Fruit fly (Drosophila melanogaster): ENCODE results near the gene NHP2.

NHP2 gene

DNA sequence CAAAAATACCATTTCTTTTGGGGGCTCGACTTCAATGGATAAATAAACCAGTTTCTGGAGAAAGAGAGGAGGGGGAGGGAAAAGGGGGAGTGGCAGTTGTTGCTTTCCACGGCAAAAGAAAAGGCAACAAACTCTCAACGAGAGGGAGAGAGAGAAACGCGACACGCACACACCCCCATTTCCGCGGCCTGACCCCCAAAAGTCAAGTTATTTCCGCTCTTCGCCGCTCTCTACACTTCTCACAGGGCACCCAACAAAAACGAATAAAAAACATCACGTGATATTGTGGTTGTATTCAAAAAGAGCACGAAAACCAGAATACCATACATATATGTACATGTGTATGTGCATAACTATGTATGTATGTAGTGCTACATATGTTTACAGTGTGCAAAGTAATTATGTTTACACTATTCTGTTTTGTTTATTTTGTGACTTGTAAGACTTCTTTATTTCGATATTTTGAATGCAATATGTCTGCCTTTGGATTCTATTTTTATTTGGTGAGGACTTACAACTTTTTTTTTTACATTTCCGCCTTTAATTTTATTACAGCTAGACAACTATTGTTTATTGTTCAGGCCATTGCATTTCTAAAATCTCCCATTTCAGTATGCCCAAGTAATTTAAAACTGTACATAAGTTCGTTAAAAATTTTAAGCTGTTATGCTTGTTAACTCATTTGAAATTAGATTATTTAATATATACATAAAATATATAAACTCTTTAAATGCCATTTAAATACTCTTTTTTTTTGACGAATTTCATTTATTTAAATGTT lies 20.7 kb downstream of the NHP2 start (continued):
- TF ChIP-seq lola (GFP tag; optimal IDR thresholded peaks at IDR 0.05) (peak in 1 of 3 experiments; percentile 67), CG17612 (GFP tag; IDR thresholded peaks at IDR 0.05) (no peak), CG11093 (GFP tag; IDR thresholded peaks at IDR 0.05) (0 out of 3 replicates have a peak, but pooled peaks have one; percentile 29), fru (optimal IDR thresholded peaks at IDR 0.05) (no peak), CG6175 (GFP tag; IDR thresholded peaks at IDR 0.05) (no peak), cato (GFP tag; optimal IDR thresholded peaks at IDR 0.05; ENCODE audit: borderline replicate concordance) (peak; percentile 52), Usf (GFP tag; optimal IDR thresholded peaks at IDR 0.05) (no peak), bowl (GFP tag; IDR thresholded peaks at IDR 0.05) (no peak), sc (optimal IDR thresholded peaks at IDR 0.05) (no peak), sc (GFP tag; optimal IDR thresholded peaks at IDR 0.05) (peak; percentile 66), CG30020 (tag; optimal IDR thresholded peaks at IDR 0.05) (peak; percentile 35), wdn (GFP tag; IDR thresholded peaks at IDR 0.05) (no peak), CG17912 (GFP tag; optimal IDR thresholded peaks at IDR 0.05) (no peak), Spps (tag; optimal IDR thresholded peaks at IDR 0.05) (peak; percentile 18), danr (GFP tag; IDR thresholded peaks at IDR 0.05) (0 out of 2 replicates have a peak, but pooled peaks have one; percentile 9), maf-S (GFP tag; optimal IDR thresholded peaks at IDR 0.05) (peak; percentile 28), luna (GFP tag; optimal IDR thresholded peaks at IDR 0.05) (peak; percentile 51), ash1 (GFP tag; optimal IDR thresholded peaks at IDR 0.05) (no peak), CG7786 (GFP tag; optimal IDR thresholded peaks at IDR 0.05) (no peak), CG11723 (GFP tag; optimal IDR thresholded peaks at IDR 0.05) (peak; percentile 21), grn (GFP tag; optimal IDR thresholded peaks at IDR 0.05) (no peak), NC2α (GFP tag; optimal IDR thresholded peaks at IDR 0.05) (no peak), CkIIα-i1 (GFP tag; IDR thresholded peaks at IDR 0.05) (no peak), ase (GFP tag; IDR thresholded peaks at IDR 0.05) (peak; percentile 51; the same call in 1 of the 3 replicates), CG15696 (tag; optimal IDR thresholded peaks at IDR 0.05) (peak; percentile 66), CG1602 (GFP tag; optimal IDR thresholded peaks at IDR 0.05) (peak; percentile 58), Abd-B (GFP tag; optimal IDR thresholded peaks at IDR 0.05) (peak; percentile 22), CrebB (tag; optimal IDR thresholded peaks at IDR 0.05) (peak; percentile 80), HmgD (GFP tag; optimal IDR thresholded peaks at IDR 0.05) (no peak), CG4854 (GFP tag; optimal IDR thresholded peaks at IDR 0.05) (no peak), CG9797 (GFP tag; optimal IDR thresholded peaks at IDR 0.05) (no peak), MBD-R2 (GFP tag; IDR thresholded peaks at IDR 0.05) (no peak; the same call in 1 of the 2 replicates), stc (GFP tag; IDR thresholded peaks at IDR 0.05) (peak; percentile 57; the same call in 1 of the 2 replicates), Kr (GFP tag; optimal IDR thresholded peaks at IDR 0.05) (no peak), Hr3 (GFP tag; optimal IDR thresholded peaks at IDR 0.05) (peak; percentile 59), CG14710 (tag; optimal IDR thresholded peaks at IDR 0.05) (peak; percentile 76), Gug (GFP tag; IDR thresholded peaks at IDR 0.05) (no peak), Eip74EF (GFP tag; optimal IDR thresholded peaks at IDR 0.05) (peak in 1 of 2 experiments; percentile 98), CG31224 (GFP tag; IDR thresholded peaks at IDR 0.05) (no peak), Blimp-1 (GFP tag; optimal IDR thresholded peaks at IDR 0.05) (peak; percentile 67), pita (GFP tag; optimal IDR thresholded peaks at IDR 0.05) (no peak), CG32532 (GFP tag; IDR thresholded peaks at IDR 0.05) (peak; percentile 33; the same call in 1 of the 2 replicates), CG12155 (GFP tag; optimal IDR thresholded peaks at IDR 0.05) (no peak), gcm (GFP tag; optimal IDR thresholded peaks at IDR 0.05) (peak; percentile 72), Awh (GFP tag; IDR thresholded peaks at IDR 0.05) (peak; percentile 13; the same call in 1 of the 2 replicates), ham (GFP tag; IDR thresholded peaks at IDR 0.05) (no peak), disco-r (GFP tag; optimal IDR thresholded peaks at IDR 0.05) (peak; percentile 36), CG31441 (GFP tag; IDR thresholded peaks at IDR 0.05) (peak; percentile 82), E2f2 (GFP tag; IDR thresholded peaks at IDR 0.05) (no peak; the same call in 1 of the 2 replicates), ERR (GFP tag; optimal IDR thresholded peaks at IDR 0.05) (peak; percentile 30)

Data from whole organism, embryonic.